Fruit fly (Drosophila melanogaster): Measurements from ENCODE around the gene Gnpat.

Gene Gnpat

dm6 chr3R:25505975-25506374 lies 15.2 kb upstream of the Gnpat start, which contains the start of gene CG5111:
Gene CG5111 (plus strand): TSS chr3R:25506275.
- TF ChIP-seq sv (GFP tag; optimal IDR thresholded peaks at IDR 0.05) (no peak), brk (GFP tag; optimal IDR thresholded peaks at IDR 0.05) (no peak), dmrt93B (GFP tag; optimal IDR thresholded peaks at IDR 0.05) (no peak), Hr78 (GFP tag; optimal IDR thresholded peaks at IDR 0.05) (no peak), CG9705 (GFP tag; optimal IDR thresholded peaks at IDR 0.05) (no peak), HLH106 (tag; optimal IDR thresholded peaks at IDR 0.05) (no peak)

dm6 chr3R:25504891-25505290 lies 14.2 kb upstream of the Gnpat start, which contains the start of gene CG5107:
Gene CG5107 (plus strand): TSS chr3R:25505191.
- TF ChIP-seq foxo (GFP tag; optimal IDR thresholded peaks at IDR 0.05) (no peak), Rel (GFP tag; optimal IDR thresholded peaks at IDR 0.05) (no peak), Rel (tag; optimal IDR thresholded peaks at IDR 0.05) (no peak), dl (GFP tag; optimal IDR thresholded peaks at IDR 0.05; ENCODE audit: insufficient read depth in 1 of 2, partially characterized antibody in 2 of 2) (no peak), Sp1 (GFP tag; optimal IDR thresholded peaks at IDR 0.05) (no peak), brk (GFP tag; optimal IDR thresholded peaks at IDR 0.05) (no peak), CrebA (GFP tag; optimal IDR thresholded peaks at IDR 0.05; ENCODE audit: borderline replicate concordance) (no peak), tai (GFP tag; optimal IDR thresholded peaks at IDR 0.05) (no peak), woc (GFP tag; optimal IDR thresholded peaks at IDR 0.05) (no peak), dmrt93B (GFP tag; optimal IDR thresholded peaks at IDR 0.05) (no peak), jim (GFP tag; optimal IDR thresholded peaks at IDR 0.05) (no peak), Hr78 (GFP tag; optimal IDR thresholded peaks at IDR 0.05) (no peak), br (GFP tag; optimal IDR thresholded peaks at IDR 0.05) (no peak), pan (optimal IDR thresholded peaks at IDR 0.05) (no peak), sage (GFP tag; optimal IDR thresholded peaks at IDR 0.05) (no peak)

- no peak for TF ChIP-seq CG32264 (GFP tag; optimal IDR thresholded peaks at IDR 0.05)
- TF ChIP-seq Hnf4 (GFP tag; optimal IDR thresholded peaks at IDR 0.05): no peak
- no peak for TF ChIP-seq brk (GFP tag; optimal IDR thresholded peaks at IDR 0.05)
Measured at dm6 chr3R:25495753-25496152, 5.0 kb upstream of the Gnpat start.

- no peak for TF ChIP-seq h (GFP tag; optimal IDR thresholded peaks at IDR 0.05)
- peak; percentile 55 for TF ChIP-seq N (GFP tag; optimal IDR thresholded peaks at IDR 0.05)
- TF ChIP-seq Myc (optimal IDR thresholded peaks at IDR 0.05): no peak
Measured at dm6 chr3R:25495072-25495471, 4.3 kb upstream of the Gnpat start, which contains the start of gene CG33494. Gene CG33494 (minus strand): TSS chr3R:25495161.

- TF ChIP-seq Rel (GFP tag; optimal IDR thresholded peaks at IDR 0.05): peak; percentile 15
- TF ChIP-seq Rel (tag; optimal IDR thresholded peaks at IDR 0.05): peak; percentile 4
- peak; percentile 6 for TF ChIP-seq fru (GFP tag; optimal IDR thresholded peaks at IDR 0.05)
- TF ChIP-seq OdsH (GFP tag; optimal IDR thresholded peaks at IDR 0.05): peak; percentile 6
- TF ChIP-seq sage (GFP tag; optimal IDR thresholded peaks at IDR 0.05): peak; percentile 69
- TF ChIP-seq Vsx2 (GFP tag; optimal IDR thresholded peaks at IDR 0.05; ENCODE audit: partially characterized antibody): peak; percentile 18
- TF ChIP-seq dsf (GFP tag; optimal IDR thresholded peaks at IDR 0.05; ENCODE audit: borderline replicate concordance): no peak
- no peak for TF ChIP-seq Hr78 (GFP tag; optimal IDR thresholded peaks at IDR 0.05)
- TF ChIP-seq brk (GFP tag; optimal IDR thresholded peaks at IDR 0.05): peak; percentile 45
- TF ChIP-seq Hnf4 (GFP tag; optimal IDR thresholded peaks at IDR 0.05): peak; percentile 67
Measured at dm6 chr3R:25493294-25494187, 2.8 kb upstream of the Gnpat start.

dm6 chr3R:25490375-25490774 lies 361 bp downstream of the Gnpat start:
- TF ChIP-seq foxo (GFP tag; optimal IDR thresholded peaks at IDR 0.05) (peak in 1 of 2 experiments; percentile 6), sv (GFP tag; optimal IDR thresholded peaks at IDR 0.05) (peak; percentile 33), Hnf4 (GFP tag; optimal IDR thresholded peaks at IDR 0.05) (no peak), Sp1 (GFP tag; optimal IDR thresholded peaks at IDR 0.05) (no peak), CG32264 (GFP tag; optimal IDR thresholded peaks at IDR 0.05) (no peak), fru (GFP tag; optimal IDR thresholded peaks at IDR 0.05) (peak; percentile 39), ey (GFP tag; optimal IDR thresholded peaks at IDR 0.05) (no peak), Rel (GFP tag; optimal IDR thresholded peaks at IDR 0.05) (peak; percentile 29), Rel (tag; optimal IDR thresholded peaks at IDR 0.05) (no peak)

Data from whole organism, wandering third instar larva.